Worm (Caenorhabditis elegans): ENCODE results near the gene Y40C7B.4.

DNA sequence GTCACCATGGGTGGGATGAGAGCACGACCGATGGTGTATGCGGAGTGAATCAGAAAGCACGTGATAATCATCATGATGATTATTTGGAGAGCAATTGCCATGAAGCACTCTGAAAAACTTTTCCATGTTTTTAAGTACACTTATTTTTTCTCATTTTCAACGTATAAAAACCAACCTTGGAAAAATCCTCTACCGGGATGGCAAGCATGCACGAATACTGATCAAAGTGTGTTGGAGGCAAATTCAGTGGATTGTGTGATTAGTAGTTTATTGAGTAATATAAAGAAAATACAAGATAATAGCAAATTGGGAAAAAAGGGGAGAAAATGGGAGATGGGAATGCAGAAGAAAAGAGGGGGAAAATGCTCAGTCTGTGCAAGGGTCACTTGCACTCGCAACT lies 19.1 kb downstream of the Y40C7B.4 start, which contains the start of gene T25G12.11:
- no peak for TF ChIP-seq ztf-23 (GFP tag; IDR thresholded peaks at IDR 0.05)
- no peak for TF ChIP-seq flt-1 (GFP tag; IDR thresholded peaks at IDR 0.05)
